Fruit fly (Drosophila melanogaster): Measurements from ENCODE around the gene Rab11.

- TF ChIP-seq Sin3A (optimal IDR thresholded peaks at IDR 0.05) = no peak
- no peak for TF ChIP-seq ttk (optimal IDR thresholded peaks at IDR 0.05)
Observed at dm6 chr3R:21077577-21077976, 33.6 kb upstream of the Rab11 start.

Measured in Kc167 (cell line).